Worm (Caenorhabditis elegans): ENCODE data around the gene utp-20.

Gene utp-20

ce11 chrII:6594151-6594550, 58.0 kb downstream of the utp-20 start, which contains the start of gene aipr-1:
Gene aipr-1 (minus strand): TSS chrII:6594251.
- TF ChIP-seq ref-1 (GFP tag; conservative IDR thresholded peaks at IDR 0.05) (no peak), T22C8.4 (GFP tag; IDR thresholded peaks at IDR 0.05) (no peak), tab-1 (GFP tag; IDR thresholded peaks at IDR 0.05) (no peak), cog-1 (tag; optimal IDR thresholded peaks at IDR 0.05) (no peak), ztf-23 (GFP tag; IDR thresholded peaks at IDR 0.05) (no peak), ztf-29 (GFP tag; IDR thresholded peaks at IDR 0.05) (no peak), flt-1 (GFP tag; IDR thresholded peaks at IDR 0.05) (no peak), klf-2 (GFP tag; conservative IDR thresholded peaks at IDR 0.05) (no peak), med-1 (GFP tag; optimal IDR thresholded peaks at IDR 0.05; ENCODE audit: insufficient read depth) (no peak)

- TF ChIP-seq ref-1 (GFP tag; conservative IDR thresholded peaks at IDR 0.05) (no peak), flt-1 (GFP tag; IDR thresholded peaks at IDR 0.05) (no peak), ztf-29 (GFP tag; IDR thresholded peaks at IDR 0.05) (no peak), ztf-23 (GFP tag; IDR thresholded peaks at IDR 0.05) (no peak), cog-1 (tag; optimal IDR thresholded peaks at IDR 0.05) (no peak), tab-1 (GFP tag; IDR thresholded peaks at IDR 0.05) (no peak), T22C8.4 (GFP tag; IDR thresholded peaks at IDR 0.05) (no peak), klf-2 (GFP tag; conservative IDR thresholded peaks at IDR 0.05) (no peak)
Measured at ce11 chrII:6597507-6597906, 61.3 kb downstream of the utp-20 start.

ce11 chrII:6598050-6598449, 61.9 kb downstream of the utp-20 start, which contains the start of gene dnj-8:
Gene dnj-8 (minus strand): TSS chrII:6598080.
- TF ChIP-seq klf-2 (GFP tag; conservative IDR thresholded peaks at IDR 0.05) (no peak), ztf-23 (GFP tag; IDR thresholded peaks at IDR 0.05) (peak; percentile 43; the same call in 1 of the 2 replicates)

ce11 chrII:6600973-6601372, 64.8 kb downstream of the utp-20 start, which contains the start of gene vps-33.2:
Gene vps-33.2 (plus strand): TSS chrII:6601216.
- no peak for TF ChIP-seq klf-2 (GFP tag; conservative IDR thresholded peaks at IDR 0.05)
- TF ChIP-seq cog-1 (tag; optimal IDR thresholded peaks at IDR 0.05), result no peak
- TF ChIP-seq ztf-23 (GFP tag; IDR thresholded peaks at IDR 0.05), result peak; percentile 75
- no peak for TF ChIP-seq T22C8.4 (GFP tag; IDR thresholded peaks at IDR 0.05)

All from whole organism, midembryonic.